Fruit fly (Drosophila melanogaster): ENCODE measurements around the gene CG34034.
"Not testable (repeated sequence)": the region's sequence is repeated elsewhere in the genome, so short reads cannot be mapped to it uniquely, and the experiment has no call there.

The CG34034 gene

DNA sequence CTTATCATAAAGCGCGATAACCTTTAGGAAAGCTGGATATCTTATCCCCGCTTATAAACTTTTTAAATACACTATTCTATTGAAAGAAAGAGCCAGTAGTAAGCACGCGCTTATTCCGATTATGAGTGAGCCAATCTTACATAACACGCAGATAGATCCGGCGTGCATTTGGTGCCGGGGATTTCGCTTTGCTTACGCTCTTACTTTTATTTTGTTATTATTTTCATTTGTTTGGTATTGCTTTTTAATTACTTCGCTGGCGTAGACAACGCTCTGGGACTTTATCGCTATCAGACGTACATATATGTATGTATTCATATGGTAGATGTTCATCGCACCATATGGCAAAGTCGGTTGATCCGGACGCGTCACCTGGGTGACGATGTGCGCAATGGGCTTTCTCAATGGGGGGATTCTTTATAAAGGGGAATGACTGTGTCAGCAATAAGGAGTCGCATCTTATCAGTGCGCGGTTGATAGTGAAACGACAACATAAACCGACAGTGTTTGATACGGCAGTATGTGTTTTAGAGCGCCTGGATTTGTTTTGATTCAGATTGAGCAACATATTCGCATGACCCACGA is 1.9 kb upstream of the CG34034 start:
- TF ChIP-seq CG17801 (GFP tag; optimal IDR thresholded peaks at IDR 0.05; ENCODE audit: partially characterized antibody): no peak

DNA sequence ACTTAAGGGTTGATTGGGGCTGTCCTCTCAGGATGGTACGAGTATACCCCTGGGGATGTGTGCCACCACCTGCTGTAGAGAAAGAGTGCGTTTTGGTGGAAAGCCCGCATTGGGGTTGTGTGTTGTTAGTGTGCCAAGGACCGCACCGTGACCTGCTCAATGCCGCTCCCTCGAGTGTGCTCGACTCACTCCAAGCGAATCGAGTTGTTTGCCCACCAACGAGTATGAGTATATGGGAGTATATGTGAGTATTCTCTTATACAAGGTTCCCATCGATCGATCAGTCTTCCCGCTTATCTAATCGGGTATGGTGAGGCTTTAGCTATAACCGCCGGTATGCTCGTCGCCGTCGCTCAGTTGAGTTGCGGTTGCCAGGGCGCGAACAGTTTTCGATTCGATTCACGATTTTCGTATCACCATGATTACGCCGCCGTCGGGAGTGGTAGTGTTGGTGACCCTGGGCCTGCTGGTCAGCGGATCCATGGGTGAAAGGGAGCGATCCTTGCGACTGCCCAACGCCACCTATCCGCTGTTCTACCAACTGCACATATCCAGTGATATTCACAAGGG is 925 bp upstream of the CG34034 start, which contains the start of gene CG5849:
Gene CG5849, plus strand, starts transcription at position 356 of the 570 bp plus-strand sequence.
- no peak for TF ChIP-seq CG17801 (GFP tag; optimal IDR thresholded peaks at IDR 0.05; ENCODE audit: partially characterized antibody)

DNA sequence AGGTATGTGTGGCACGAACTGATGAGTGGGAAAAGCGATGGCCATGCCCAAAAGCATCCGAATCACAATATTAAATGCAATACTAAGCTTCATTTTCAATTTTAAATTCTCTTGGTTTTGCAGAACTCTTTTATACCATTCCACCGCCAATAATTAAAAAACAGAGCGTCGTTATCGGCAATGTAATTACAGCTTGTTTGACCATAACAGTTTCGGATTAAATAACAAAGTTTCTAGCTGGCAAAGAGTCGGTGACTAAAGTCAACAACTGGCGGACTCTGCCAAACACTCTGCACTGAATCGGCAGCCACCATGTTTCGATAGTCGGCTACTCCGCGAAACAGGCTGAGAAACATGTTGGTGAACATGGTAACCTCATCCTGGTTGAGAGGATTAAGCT is 1.6 kb downstream of the CG34034 start, which contains the start of gene CG42870:
Gene CG42870, minus strand, starts transcription at position 101 of the 400 bp plus-strand sequence.
- TF ChIP-seq CG17801 (GFP tag; optimal IDR thresholded peaks at IDR 0.05; ENCODE audit: partially characterized antibody): no peak

DNA sequence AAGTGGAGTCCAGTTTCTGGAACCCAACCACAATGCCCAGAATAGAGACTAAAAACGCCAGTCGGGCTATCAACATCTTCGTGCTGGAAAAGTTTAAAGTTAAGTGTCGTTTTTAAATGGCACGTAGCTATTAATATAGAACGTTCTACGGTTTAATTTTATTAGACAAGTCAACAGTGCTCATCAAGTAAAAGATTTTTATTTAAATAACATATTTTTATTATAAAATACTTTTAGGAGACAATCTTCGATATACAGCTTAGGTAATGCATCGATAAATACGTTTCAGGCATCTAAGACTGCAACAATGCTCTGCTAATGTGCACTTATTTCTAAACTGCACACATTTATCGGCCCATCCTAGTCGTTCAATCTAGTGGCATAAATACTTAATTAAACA is 2.2 kb downstream of the CG34034 start, which contains the start of gene CG42869:
Gene CG42869, minus strand, starts transcription at position 101 of the 400 bp plus-strand sequence.
- no peak for TF ChIP-seq CG17801 (GFP tag; optimal IDR thresholded peaks at IDR 0.05; ENCODE audit: partially characterized antibody)

DNA sequence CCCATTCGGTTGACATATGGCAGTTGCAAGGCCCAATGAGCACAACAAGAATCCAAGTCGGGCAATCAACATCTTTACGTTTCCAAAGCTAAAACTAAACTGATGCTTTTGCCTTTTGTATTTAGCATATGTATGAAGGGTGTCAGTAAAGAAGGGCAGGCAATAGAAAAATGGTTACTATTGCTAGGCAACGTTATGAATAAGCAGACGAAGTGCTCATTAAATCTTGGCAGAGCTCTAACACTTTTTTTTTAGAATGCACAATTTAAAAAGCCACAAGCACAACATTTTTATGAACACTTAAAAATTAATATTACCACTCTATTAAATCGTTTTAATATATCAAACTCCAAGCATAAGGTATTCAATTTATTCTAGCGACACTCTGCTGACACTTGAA is 2.7 kb downstream of the CG34034 start, which contains the start of gene Sfp93F:
Gene Sfp93F, minus strand, starts transcription at position 101 of the 400 bp plus-strand sequence.
- not testable (repeated sequence) for TF ChIP-seq CG17801 (GFP tag; optimal IDR thresholded peaks at IDR 0.05; ENCODE audit: partially characterized antibody)

DNA sequence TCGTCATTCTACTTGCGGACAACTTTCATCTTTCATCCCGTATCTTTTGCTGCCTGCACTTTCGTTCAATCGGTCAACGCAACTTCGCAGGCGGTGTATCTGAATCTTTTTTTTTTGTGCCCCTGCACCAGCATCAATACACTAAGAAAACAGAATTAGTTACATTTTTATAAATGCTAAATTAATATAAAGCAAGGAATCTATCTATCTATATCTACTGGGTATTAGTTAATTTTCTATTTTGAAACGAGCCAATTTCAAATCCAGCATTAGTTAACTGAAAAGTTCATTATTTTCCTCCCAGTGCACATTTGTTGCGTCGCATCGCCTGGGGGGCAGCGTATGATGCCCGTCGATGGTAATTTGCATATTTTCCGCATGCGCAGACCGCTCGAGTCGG is 6.0 kb downstream of the CG34034 start:
- TF ChIP-seq CG17801 (GFP tag; optimal IDR thresholded peaks at IDR 0.05; ENCODE audit: partially characterized antibody): no peak

DNA sequence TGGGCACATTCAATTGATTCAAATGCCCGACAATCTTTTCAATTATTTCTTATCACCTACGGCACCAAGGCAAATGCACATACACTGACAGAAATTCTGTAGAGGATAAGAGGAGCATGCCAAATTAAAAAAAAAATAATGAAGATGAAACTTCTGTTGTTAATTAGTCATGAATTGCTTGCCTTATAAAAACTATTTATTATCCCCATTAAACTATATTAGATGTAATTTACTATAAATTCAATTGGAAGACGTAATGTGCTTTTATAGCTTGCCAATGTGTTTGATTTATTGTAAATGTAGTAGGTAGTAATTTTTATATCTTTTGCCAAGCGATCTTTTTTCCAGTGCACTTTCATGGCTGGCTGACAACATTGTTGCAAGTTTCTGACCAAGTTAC is 7.2 kb downstream of the CG34034 start:
- TF ChIP-seq CG17801 (GFP tag; optimal IDR thresholded peaks at IDR 0.05; ENCODE audit: partially characterized antibody): no peak

DNA sequence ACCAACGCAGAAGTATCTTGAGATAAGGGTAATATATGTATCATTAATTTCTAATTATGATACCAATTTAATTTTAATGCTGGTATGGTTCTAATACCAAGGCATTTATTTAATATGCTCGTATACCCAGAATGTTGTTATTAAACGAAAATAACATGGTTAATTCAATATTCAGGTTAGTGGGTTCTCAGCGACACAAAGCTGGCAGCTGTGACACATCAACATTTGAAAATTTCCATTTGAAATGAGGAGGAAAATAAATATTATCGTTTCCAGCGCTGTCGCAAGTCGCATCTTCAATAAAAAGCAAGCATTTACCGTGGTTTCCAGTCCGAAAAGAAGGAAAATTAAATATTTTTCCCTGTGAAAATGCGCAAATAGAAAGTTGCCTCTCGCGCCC is 8.0 kb downstream of the CG34034 start:
- no peak for TF ChIP-seq CG17801 (GFP tag; optimal IDR thresholded peaks at IDR 0.05; ENCODE audit: partially characterized antibody)

DNA sequence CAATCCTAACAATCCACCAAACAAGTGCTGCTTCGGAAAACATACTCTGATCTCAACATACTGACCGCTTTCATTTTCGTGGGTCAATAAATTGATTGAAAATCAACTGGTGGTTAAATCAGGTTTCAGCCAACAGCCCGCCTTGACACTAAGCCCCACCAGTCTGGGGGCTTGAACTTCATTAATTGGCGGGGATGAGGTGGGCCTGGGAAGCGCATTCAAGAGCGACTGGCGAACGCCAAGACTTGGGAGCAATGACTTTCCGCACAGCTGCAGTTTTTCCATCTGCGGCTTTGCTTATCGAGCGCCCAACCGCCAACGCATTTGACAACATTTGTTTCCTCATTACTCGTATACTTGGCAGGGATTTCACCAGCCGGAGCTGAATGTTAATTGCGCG is 12.3 kb downstream of the CG34034 start:
- no peak for TF ChIP-seq CG17801 (GFP tag; optimal IDR thresholded peaks at IDR 0.05; ENCODE audit: partially characterized antibody)

DNA sequence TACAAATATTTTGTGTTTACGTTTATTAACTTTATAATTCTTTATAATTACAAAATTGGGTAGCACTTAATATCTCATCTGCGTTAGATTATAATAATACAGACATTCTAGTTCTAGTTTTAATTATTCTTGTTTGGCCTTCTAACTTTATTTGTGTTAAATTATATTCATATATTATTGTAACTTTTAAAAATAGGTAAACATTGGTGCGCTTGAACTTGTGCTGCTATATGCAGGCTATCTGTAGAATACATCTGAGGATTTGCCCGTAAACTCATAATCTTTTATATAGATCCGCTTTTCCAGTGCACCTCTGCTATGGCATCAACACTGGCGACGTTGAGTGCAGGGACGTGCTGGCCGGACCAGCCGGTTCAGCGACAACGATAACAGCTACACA is 16.5 kb downstream of the CG34034 start:
- TF ChIP-seq CG17801 (GFP tag; optimal IDR thresholded peaks at IDR 0.05; ENCODE audit: partially characterized antibody): no peak

DNA sequence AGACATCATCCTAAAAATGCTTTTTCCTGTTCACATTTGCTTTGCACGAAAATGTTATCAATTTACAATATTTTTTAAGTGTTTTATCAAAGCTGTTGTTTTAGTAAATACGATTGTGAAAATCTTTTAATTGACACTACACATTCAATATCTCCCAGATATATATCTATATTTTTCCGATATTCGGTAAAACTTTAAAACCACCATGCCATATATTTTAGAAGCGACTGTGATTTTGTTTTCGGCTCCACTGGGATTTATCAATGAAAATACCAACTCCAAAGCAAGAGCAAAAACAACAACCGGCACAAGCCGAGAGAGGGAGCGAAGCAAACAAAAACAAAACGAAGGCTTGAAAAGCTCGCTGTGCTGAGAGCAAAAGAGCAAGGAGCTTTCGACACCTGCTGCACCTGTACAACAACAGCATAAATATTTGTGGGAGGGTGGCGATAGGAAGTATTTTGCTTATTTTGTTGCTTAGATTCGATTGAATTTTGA is 18.9 kb downstream of the CG34034 start:
- TF ChIP-seq CG17801 (GFP tag; optimal IDR thresholded peaks at IDR 0.05; ENCODE audit: partially characterized antibody): no peak

DNA sequence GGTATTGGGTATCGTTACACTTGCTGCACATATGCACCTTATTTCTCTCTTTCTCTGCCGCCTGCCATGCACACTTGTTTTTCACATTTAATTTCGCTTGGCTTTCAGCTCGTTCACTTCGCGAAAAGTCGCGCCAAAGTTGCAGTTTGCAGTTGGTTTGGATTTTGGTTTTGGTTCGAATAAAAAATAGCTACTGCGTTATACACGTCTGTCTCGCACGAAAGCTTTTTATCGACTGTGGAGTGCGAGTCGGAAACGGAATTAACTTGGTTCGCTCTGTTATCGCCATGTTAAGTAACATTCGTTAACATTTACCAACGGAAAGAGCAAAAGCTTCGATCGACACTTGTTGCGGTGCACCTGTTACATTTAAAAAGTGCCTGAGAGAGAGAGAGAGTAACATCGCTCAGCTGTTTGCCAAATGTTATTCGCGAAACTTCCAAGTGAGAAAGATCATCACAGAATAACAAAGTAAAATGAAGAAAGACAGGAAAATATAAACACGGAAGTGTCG is 19.4 kb downstream of the CG34034 start, which contains the start of gene CG31176:
Gene CG31176, minus strand, starts transcription at position 241 of the 514 bp plus-strand sequence.
- TF ChIP-seq CG17801 (GFP tag; optimal IDR thresholded peaks at IDR 0.05; ENCODE audit: partially characterized antibody): no peak

DNA sequence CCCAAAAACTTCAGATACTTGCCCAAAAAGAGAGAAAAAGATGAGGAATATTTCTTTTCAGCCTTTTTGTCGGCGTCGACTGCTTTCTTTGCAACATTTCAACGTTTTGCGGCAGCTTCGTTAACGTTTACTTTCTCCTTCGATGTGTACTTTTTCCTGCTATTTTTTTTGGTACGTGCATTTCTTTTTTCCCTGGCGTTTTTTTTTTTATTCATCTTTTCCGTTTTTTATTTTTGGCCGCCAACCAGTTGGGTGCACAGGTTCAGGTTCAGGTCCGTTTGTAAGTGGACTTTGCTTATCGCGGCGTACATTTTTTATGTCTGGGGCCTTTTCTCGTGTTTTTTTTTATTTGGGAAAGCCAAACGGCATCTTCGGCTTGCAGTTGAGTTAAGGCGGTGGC is 34.5 kb downstream of the CG34034 start:
- TF ChIP-seq CG17801 (GFP tag; optimal IDR thresholded peaks at IDR 0.05; ENCODE audit: partially characterized antibody): no peak

DNA sequence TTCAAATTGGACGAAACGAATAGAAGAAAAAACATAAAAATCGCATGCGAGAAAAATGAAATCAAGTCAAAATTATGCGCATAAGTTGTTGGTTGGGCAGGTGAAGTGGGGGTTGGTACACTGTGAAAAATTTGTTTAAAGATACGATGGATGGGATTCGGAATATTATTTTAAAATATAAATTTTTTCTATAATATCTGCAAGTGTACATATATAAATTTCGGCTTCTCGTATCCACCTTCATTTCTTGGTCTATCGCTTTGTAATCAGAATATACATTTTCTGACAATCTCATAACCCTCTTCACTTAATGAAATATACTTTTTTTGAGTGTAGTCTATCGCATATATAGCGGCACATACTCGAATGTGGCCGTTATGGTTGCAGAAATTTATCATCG is 35.6 kb downstream of the CG34034 start:
- no peak for TF ChIP-seq CG17801 (GFP tag; optimal IDR thresholded peaks at IDR 0.05; ENCODE audit: partially characterized antibody)

DNA sequence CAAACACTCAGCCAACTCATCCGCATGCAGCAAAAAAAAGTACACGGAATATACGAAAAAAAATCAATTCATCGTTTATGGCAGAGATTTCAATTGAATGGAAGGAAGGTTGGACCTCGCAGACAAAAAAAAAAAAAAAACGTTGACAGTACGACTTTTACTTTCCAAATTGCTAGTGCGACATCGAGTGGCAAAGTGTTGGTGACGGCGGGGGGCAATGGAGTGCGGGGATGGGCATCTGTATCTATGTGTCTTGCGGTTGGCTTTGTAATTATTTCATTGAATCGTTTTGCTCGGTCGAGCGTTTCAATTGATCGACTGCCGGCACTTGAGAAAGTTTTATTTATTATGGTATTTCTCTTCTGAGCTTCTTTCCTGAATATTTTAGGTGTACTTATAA is 37.4 kb downstream of the CG34034 start:
- TF ChIP-seq CG17801 (GFP tag; optimal IDR thresholded peaks at IDR 0.05; ENCODE audit: partially characterized antibody): no peak

DNA sequence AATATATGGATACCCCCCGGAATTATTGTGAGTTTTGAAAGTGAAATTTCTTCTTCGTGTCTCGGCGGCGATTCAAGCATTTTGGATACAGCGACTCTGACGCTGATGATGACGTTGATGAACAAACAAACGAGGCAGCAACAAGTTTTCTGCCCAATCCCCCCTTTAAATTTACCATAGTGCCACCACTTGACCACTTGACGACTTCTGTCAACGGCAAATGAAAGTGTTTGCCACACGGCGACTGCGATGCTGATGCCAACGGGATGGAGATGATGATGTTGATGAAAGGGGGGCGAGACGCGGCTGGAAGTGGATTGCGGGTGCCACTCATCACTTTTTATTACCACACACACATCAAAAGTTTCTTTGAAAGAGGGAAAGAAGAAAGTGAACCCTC is 38.5 kb downstream of the CG34034 start:
- TF ChIP-seq CG17801 (GFP tag; optimal IDR thresholded peaks at IDR 0.05; ENCODE audit: partially characterized antibody): no peak
